Fruit fly (Drosophila melanogaster): ENCODE data around the gene Gale.

- TF ChIP-seq Sin3A (optimal IDR thresholded peaks at IDR 0.05) (no peak), h (optimal IDR thresholded peaks at IDR 0.05) (no peak), psq (optimal IDR thresholded peaks at IDR 0.05) (no peak), insv (optimal IDR thresholded peaks at IDR 0.05) (no peak)
These were observed 32.8 kb upstream of the Gale start for dm6 chr3L:615425-616046.

Data from Kc167 (cell line).